Worm (Caenorhabditis elegans) whole organism, early embryonic: ENCODE data around the gene ndua-5.

Experiments
- B0310.2 ChIP-seq: sonication (generic microtip); optimal IDR thresholded peaks from 2 replicates; lab custom pipeline; 2016; ENCODE audit warnings: mild to moderate bottlenecking, missing genetic modification characterization, missing compliant biosample characterization
- F13C5.2 ChIP-seq: sonication (generic microtip); optimal IDR thresholded peaks from 2 replicates; lab custom pipeline; 2017; ENCODE audit warnings: mild to moderate bottlenecking, missing genetic modification characterization, inconsistent platforms, missing compliant biosample characterization
- aly-1 ChIP-seq: sonication (generic microtip); optimal IDR thresholded peaks from 2 replicates; lab custom pipeline; 2016; ENCODE audit warnings: missing genetic modification characterization, missing compliant biosample characterization
- ama-1 ChIP-seq: fragments of 150-350 bp; optimal IDR thresholded peaks from 2 replicates; lab custom pipeline; 2014
- ceh-13 ChIP-seq: fragments of 200-800 bp; sonication (Bioruptor generic); optimal IDR thresholded peaks from 2 replicates; lab custom pipeline; 2018; ENCODE audit warnings: mild to moderate bottlenecking, missing genetic modification characterization, missing compliant biosample characterization
- ceh-36 ChIP-seq: sonication (generic microtip); optimal IDR thresholded peaks from 2 replicates; lab custom pipeline; 2016; ENCODE audit warnings: missing genetic modification characterization, inconsistent platforms, missing compliant biosample characterization
- ets-7 ChIP-seq: sonication (generic microtip); optimal IDR thresholded peaks from 2 replicates; lab custom pipeline; 2016; ENCODE audit warnings: missing genotype, missing genetic modification characterization, missing compliant biosample characterization
- flt-1 ChIP-seq: fragments of 200-800 bp; sonication (Bioruptor generic); IDR thresholded peaks from 2 replicates; pipeline ENCODE4 v1.3.6; 2022; ENCODE audit warnings: missing genetic modification characterization, missing compliant biosample characterization
- hmbx-1 ChIP-seq: sonication (generic microtip); optimal IDR thresholded peaks from 2 replicates; lab custom pipeline; 2016; ENCODE audit warnings: mild to moderate bottlenecking, missing genetic modification characterization, missing compliant biosample characterization
- hmg-4 ChIP-seq: fragments of 200-800 bp; sonication (Bioruptor generic); optimal IDR thresholded peaks from 2 replicates; lab custom pipeline; 2018; ENCODE audit warnings: mild to moderate bottlenecking, missing genetic modification characterization, missing compliant biosample characterization
- hnd-1 ChIP-seq: sonication (generic microtip); optimal IDR thresholded peaks from 2 replicates; lab custom pipeline; 2016; ENCODE audit warnings: missing genetic modification characterization, missing compliant biosample characterization
- pes-1 ChIP-seq: fragments of 200-800 bp; sonication (Bioruptor generic); IDR thresholded peaks from 2 replicates; pipeline ENCODE4 v1.3.6; 2022; ENCODE audit warnings: missing genetic modification reagents, missing genetic modification characterization, missing compliant biosample characterization
- scrt-1 ChIP-seq: fragments of 200-800 bp; sonication (Bioruptor generic); IDR thresholded peaks from 2 replicates; pipeline ENCODE4 v1.3.6; 2022; ENCODE audit warnings: missing genetic modification characterization, missing compliant biosample characterization
- sea-1 ChIP-seq: fragments of 200-800 bp; sonication (Bioruptor generic); conservative IDR thresholded peaks from 2 replicates; pipeline ENCODE4 v1.3.6; 2022; ENCODE audit warnings: missing genetic modification characterization, missing compliant biosample characterization
- tbx-11 ChIP-seq: fragments of 200-800 bp; sonication (Bioruptor generic); IDR thresholded peaks from 2 replicates; pipeline ENCODE4 v1.3.6; 2022; ENCODE audit warnings: missing genetic modification characterization, missing compliant biosample characterization
- tbx-37 ChIP-seq: fragments of 200-800 bp; sonication (Bioruptor generic); conservative IDR thresholded peaks from 2 replicates; pipeline ENCODE4 v1.3.6; 2022; ENCODE audit warnings: missing genetic modification reagents, missing genetic modification characterization, missing compliant biosample characterization
- tra-4 ChIP-seq: sonication (generic microtip); optimal IDR thresholded peaks from 2 replicates; lab custom pipeline; 2017; ENCODE audit warnings: missing genetic modification characterization, missing compliant biosample characterization

The ndua-5 gene

DNA sequence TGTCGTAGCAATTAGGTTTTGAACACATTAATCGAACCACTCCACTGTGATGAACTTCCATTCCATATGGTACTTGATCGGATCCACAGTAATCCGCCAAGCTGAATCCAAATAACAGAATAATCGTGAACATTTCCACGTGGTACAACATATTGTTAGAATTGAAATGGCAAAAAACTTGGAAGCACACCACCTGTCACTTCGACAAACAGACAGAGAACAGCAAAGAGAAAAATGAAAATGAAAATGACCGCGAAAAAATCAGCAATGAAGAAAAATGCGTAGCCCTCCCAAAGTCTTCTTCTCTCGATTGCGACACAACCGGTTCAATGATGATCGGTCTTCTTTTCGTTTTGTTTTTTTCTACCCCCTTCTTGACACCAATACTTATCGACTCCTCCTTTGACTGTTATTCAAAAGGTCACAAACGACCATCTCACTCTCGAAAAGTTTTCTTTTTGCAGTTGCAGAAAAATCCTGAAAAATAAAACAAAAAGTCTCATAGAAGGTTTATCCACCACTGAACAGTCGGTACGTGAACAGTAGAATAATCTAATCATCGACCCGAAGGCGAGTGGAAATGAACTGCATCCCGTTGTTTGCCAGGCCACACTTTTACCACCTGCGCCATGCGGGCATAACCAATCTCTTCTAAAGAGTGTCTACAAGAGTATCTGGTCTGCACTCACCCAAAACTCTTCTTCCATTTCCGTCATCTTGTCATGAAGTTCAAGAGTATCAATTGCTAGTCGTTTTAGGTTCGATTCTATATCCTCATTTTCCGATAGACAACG is 47.4 kb downstream of the ndua-5 start, which contains the start of gene wrt-3:
Gene wrt-3 (minus strand): TSS at position 322 of the 794 bp plus-strand sequence.
- peak; percentile 87 for TF ChIP-seq tra-4
- peak; percentile 95 for TF ChIP-seq ceh-36 (tag; lab: Kevin White, UChicago)
- peak; percentile 95 for TF ChIP-seq flt-1 (GFP tag; lab: Robert Waterston, UW)
- TF ChIP-seq B0310.2 (tag; lab: Kevin White, UChicago) = peak; percentile 92
- peak; percentile 81 for TF ChIP-seq hmbx-1 (tag; lab: Kevin White, UChicago)
- peak; percentile 98 for TF ChIP-seq tbx-11 (GFP tag; lab: Robert Waterston, UW)
- peak; percentile 87 for TF ChIP-seq hnd-1
- TF ChIP-seq F13C5.2 (tag; lab: Kevin White, UChicago) = peak; percentile 91
- TF ChIP-seq hmg-4 (GFP tag; lab: Kevin White, UChicago) = no peak
- TF ChIP-seq ama-1 (lab: Kevin White, UChicago) = no peak
- peak; percentile 95 for TF ChIP-seq aly-1 (tag; lab: Kevin White, UChicago)
- TF ChIP-seq ets-7 (tag; lab: Kevin White, UChicago) = peak; percentile 86
- peak; percentile 98 for TF ChIP-seq pes-1 (GFP tag; lab: Robert Waterston, UW)
- TF ChIP-seq tbx-37 = peak; percentile 94
- peak; percentile 93 for TF ChIP-seq ceh-13 (GFP tag; lab: Kevin White, UChicago)
- TF ChIP-seq sea-1 (GFP tag; lab: Robert Waterston, UW) = no peak; the same call in 1 of the 2 replicates
- peak; percentile 99 for TF ChIP-seq scrt-1 (GFP tag; lab: Robert Waterston, UW)
